Worm (Caenorhabditis elegans) whole organism, L4 larva: ENCODE results near the gene acs-14.

Experiments used
- F10B5.3 ChIP-seq: sonication (generic microtip); optimal IDR thresholded peaks from 2 replicates; lab custom pipeline; 2016; ENCODE audit warnings: mild to moderate bottlenecking, missing genetic modification characterization, missing compliant biosample characterization
- F26F4.8 ChIP-seq: fragments of 200-800 bp; sonication (Bioruptor generic); conservative IDR thresholded peaks from 2 replicates; pipeline ENCODE4 v1.3.6; 2022; ENCODE audit warnings: missing genetic modification characterization, missing compliant biosample characterization
- F37D6.2 ChIP-seq: sonication (generic microtip); optimal IDR thresholded peaks from 2 replicates; lab custom pipeline; 2016; ENCODE audit warnings: mild to moderate bottlenecking, missing genetic modification characterization, missing compliant biosample characterization
- F44E2.7 ChIP-seq: fragments of 200-800 bp; sonication (Bioruptor generic); IDR thresholded peaks from 2 replicates; pipeline ENCODE4 v2.1.2; 2022; ENCODE audit warnings: missing genetic modification characterization, missing compliant biosample characterization
- R02D3.7 ChIP-seq: fragments of 150-350 bp; sonication (generic microtip); optimal IDR thresholded peaks from 3 replicates; lab custom pipeline; 2014; ENCODE audit warnings: missing biosample characterization, missing genetic modification characterization
- Y105C5A.15 ChIP-seq: fragments of 200-800 bp; sonication (Bioruptor generic); IDR thresholded peaks from 2 replicates; pipeline ENCODE4 v1.3.6; 2022; ENCODE audit warnings: missing genetic modification characterization, missing compliant biosample characterization
- Y5F2A.4 ChIP-seq: fragments of 200-800 bp; sonication (Bioruptor generic); optimal IDR thresholded peaks from 2 replicates; lab custom pipeline; 2018; ENCODE audit warnings: mild to moderate bottlenecking, missing genetic modification characterization, missing compliant biosample characterization
- Y75B8A.6 ChIP-seq: fragments of 200-800 bp; sonication (Bioruptor generic); IDR thresholded peaks from 2 replicates; pipeline ENCODE4 v1.3.6; 2022; ENCODE audit warnings: missing genetic modification reagents, missing genetic modification characterization, missing compliant biosample characterization
- ZK337.2 ChIP-seq: fragments of 200-800 bp; sonication (Bioruptor generic); IDR thresholded peaks from 2 replicates; pipeline ENCODE4 v1.3.6; 2022; ENCODE audit warnings: missing genetic modification reagents, missing genetic modification characterization, missing compliant biosample characterization
- ZK546.5 ChIP-seq, 2 experiments: sonication (generic microtip); optimal IDR thresholded peaks; 2 replicates each; lab custom pipeline; 2017; ENCODE audit warnings: missing biosample characterization in 2 of 2, missing genetic modification characterization in 2 of 2
- aha-1 ChIP-seq: fragments of 150-350 bp; peaks from one replicate; lab custom pipeline; 2014; ENCODE audit warnings: missing biosample characterization, missing genetic modification characterization
- ama-1 ChIP-seq: fragments of 150-350 bp; optimal IDR thresholded peaks from 2 replicates; lab custom pipeline; 2014; ENCODE audit warnings: inconsistent platforms, mixed read lengths
- ceh-20 ChIP-seq: fragments of 200-800 bp; sonication (Bioruptor generic); IDR thresholded peaks from 2 replicates; pipeline ENCODE4 v1.3.6; 2022; ENCODE audit warnings: missing genetic modification reagents, missing genetic modification characterization, missing compliant biosample characterization
- ces-1 ChIP-seq: fragments of 150-350 bp; sonication (generic microtip); optimal IDR thresholded peaks from 4 replicates; lab custom pipeline; 2014; ENCODE audit warnings: missing biosample characterization, missing genetic modification reagents, missing genetic modification characterization
- cey-2 ChIP-seq: sonication (generic microtip); optimal IDR thresholded peaks from 3 replicates; lab custom pipeline; 2017; ENCODE audit warnings: missing genetic modification characterization, mild to moderate bottlenecking, missing compliant biosample characterization, antibody characterized with exemption, borderline replicate concordance; ENCODE audit not compliant: insufficient read depth
- ctbp-1 ChIP-seq: fragments of 200-800 bp; sonication (Bioruptor generic); IDR thresholded peaks from 2 replicates; pipeline ENCODE4 v1.3.6; 2022; ENCODE audit warnings: missing genetic modification reagents, missing genetic modification characterization, missing compliant biosample characterization
- daf-16 ChIP-seq, 3 experiments: sonication (generic microtip); optimal IDR thresholded peaks; 2 replicates each; lab custom pipeline; 2016 to 2017; ENCODE audit warnings: missing genetic modification characterization in 3 of 3, missing genetic modification reagents in 3 of 3, mild to moderate bottlenecking in 2 of 3, missing compliant biosample characterization in 2 of 3, missing biosample characterization in 1 of 3, moderate library complexity in 1 of 3
- daf-8 ChIP-seq: fragments of 200-800 bp; sonication (Bioruptor generic); IDR thresholded peaks from 2 replicates; pipeline ENCODE4 v1.3.6; 2022; ENCODE audit warnings: missing genetic modification characterization, missing compliant biosample characterization
- dmd-6 ChIP-seq: fragments of 200-800 bp; sonication (Bioruptor generic); IDR thresholded peaks from 2 replicates; pipeline ENCODE4 v1.3.6; 2022; ENCODE audit warnings: missing genetic modification reagents, missing genetic modification characterization, missing compliant biosample characterization
- dve-1 ChIP-seq: sonication (generic microtip); optimal IDR thresholded peaks from 2 replicates; lab custom pipeline; 2017; ENCODE audit warnings: antibody characterized with exemption, mild to moderate bottlenecking, missing genetic modification characterization, missing compliant biosample characterization; ENCODE audit not compliant: insufficient read depth
- egl-27 ChIP-seq: sonication (generic microtip); optimal IDR thresholded peaks from 3 replicates; lab custom pipeline; 2017; ENCODE audit warnings: missing biosample characterization, missing genetic modification reagents, missing genetic modification characterization
- fkh-10 ChIP-seq: fragments of 150-350 bp; optimal IDR thresholded peaks from 2 replicates; lab custom pipeline; 2014; ENCODE audit warnings: missing biosample characterization, missing genetic modification reagents, missing genetic modification characterization
- gei-8 ChIP-seq: fragments of 200-800 bp; sonication (Bioruptor generic); optimal IDR thresholded peaks from 2 replicates; lab custom pipeline; 2018; ENCODE audit warnings: mild to moderate bottlenecking, missing genetic modification characterization, missing compliant biosample characterization
- hlh-11 ChIP-seq: fragments of 200-800 bp; sonication (Bioruptor generic); optimal IDR thresholded peaks from 2 replicates; lab custom pipeline; 2018; ENCODE audit warnings: mild to moderate bottlenecking, missing genetic modification characterization, missing compliant biosample characterization
- hmg-1.1 ChIP-seq: fragments of 200-800 bp; sonication (Bioruptor generic); IDR thresholded peaks from 2 replicates; pipeline ENCODE4 v1.3.6; 2022; ENCODE audit warnings: missing genetic modification reagents, missing genetic modification characterization, missing compliant biosample characterization
- madf-5 ChIP-seq, 2 experiments: fragments of 200-800 bp; sonication (Bioruptor generic); IDR thresholded peaks; 2 replicates each; pipeline ENCODE4 v1.3.6; 2022; ENCODE audit warnings: missing compliant biosample characterization in 2 of 2, missing genetic modification characterization in 2 of 2
- madf-9 ChIP-seq: fragments of 200-800 bp; sonication (Bioruptor generic); conservative IDR thresholded peaks from 2 replicates; pipeline ENCODE4 v1.3.6; 2022; ENCODE audit warnings: missing genetic modification reagents, missing genetic modification characterization, missing compliant biosample characterization
- mdt-29 ChIP-seq: fragments of 200-800 bp; sonication (Bioruptor generic); IDR thresholded peaks from 2 replicates; pipeline ENCODE4 v1.3.6; 2022; ENCODE audit warnings: missing genetic modification reagents, missing genetic modification characterization, missing compliant biosample characterization
- mxl-3 ChIP-seq: fragments of 200-800 bp; sonication (Bioruptor generic); optimal IDR thresholded peaks from 2 replicates; lab custom pipeline; 2018; ENCODE audit warnings: mild to moderate bottlenecking, missing genetic modification characterization, missing compliant biosample characterization
- nhr-28 ChIP-seq: fragments of 150-350 bp; optimal IDR thresholded peaks from 2 replicates; lab custom pipeline; 2014; ENCODE audit warnings: missing biosample characterization, missing genetic modification characterization
- nhr-77 ChIP-seq: fragments of 150-350 bp; optimal IDR thresholded peaks from 2 replicates; lab custom pipeline; 2014; ENCODE audit warnings: missing biosample characterization, missing genetic modification characterization
- php-3 ChIP-seq: fragments of 200-800 bp; sonication (Bioruptor generic); IDR thresholded peaks from 2 replicates; pipeline ENCODE4 v1.3.6; 2022; ENCODE audit warnings: missing genetic modification reagents, missing genetic modification characterization, missing compliant biosample characterization
- pqm-1 ChIP-seq: sonication (generic microtip); optimal IDR thresholded peaks from 2 replicates; lab custom pipeline; 2017; ENCODE audit warnings: missing biosample characterization, missing genetic modification characterization
- rbr-2 ChIP-seq: sonication (generic microtip); optimal IDR thresholded peaks from 2 replicates; lab custom pipeline; 2016; ENCODE audit warnings: missing genotype, missing genetic modification characterization, missing compliant biosample characterization
- set-16 ChIP-seq: fragments of 200-800 bp; sonication (Bioruptor generic); IDR thresholded peaks from 2 replicates; pipeline ENCODE4 v1.3.6; 2022; ENCODE audit warnings: missing genetic modification reagents, missing genetic modification characterization, missing compliant biosample characterization
- spr-3 ChIP-seq: fragments of 200-800 bp; sonication (Bioruptor generic); optimal IDR thresholded peaks from 2 replicates; lab custom pipeline; 2018; ENCODE audit warnings: mild to moderate bottlenecking, missing genetic modification characterization, missing compliant biosample characterization
- tra-1 ChIP-seq: fragments of 200-800 bp; sonication (Bioruptor generic); IDR thresholded peaks from 2 replicates; pipeline ENCODE4 v1.3.6; 2022; ENCODE audit warnings: missing genetic modification reagents, missing genetic modification characterization, missing compliant biosample characterization
- unc-39 ChIP-seq: sonication (generic microtip); optimal IDR thresholded peaks from 2 replicates; lab custom pipeline; 2017; ENCODE audit warnings: missing biosample characterization, missing genetic modification characterization
- ztf-11 ChIP-seq: fragments of 150-350 bp; optimal IDR thresholded peaks from 2 replicates; lab custom pipeline; 2014; ENCODE audit warnings: missing biosample characterization, missing genetic modification characterization

The acs-14 gene

DNA sequence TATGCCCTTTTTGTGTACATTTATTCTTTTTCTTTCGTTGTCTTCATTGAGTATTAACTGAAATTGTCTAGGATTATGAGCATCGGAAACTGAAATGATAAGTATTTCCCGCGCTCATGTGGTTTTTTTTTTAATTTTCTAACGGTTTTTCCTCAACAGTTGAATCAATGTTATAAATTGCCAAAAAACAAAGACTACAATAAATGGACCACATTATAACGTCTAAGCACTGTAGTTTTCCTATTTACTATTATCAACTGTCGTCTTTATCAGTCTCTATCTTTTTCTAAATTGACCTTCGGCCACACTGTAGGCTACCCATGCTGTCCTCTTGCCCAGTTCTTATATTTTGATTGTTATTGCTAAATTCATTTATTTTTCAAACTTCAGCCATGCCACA lies at the start of gene acs-14:
acs-14 (plus strand) TSS at position 391 of the 400 bp plus-strand sequence.
- TF ChIP-seq F44E2.7 (GFP tag; lab: Robert Waterston, UW) (no peak), nhr-28 (tag; lab: Kevin White, UChicago) (peak; percentile 50), hlh-11 (tag; lab: Kevin White, UChicago) (peak; percentile 16), ZK546.5 (tag; optimal IDR thresholded peaks at IDR 0.05; lab: Kevin White, UChicago) (no peak), spr-3 (GFP tag; lab: Kevin White, UChicago) (no peak), aha-1 (peak; percentile 74), dve-1 (tag; lab: Kevin White, UChicago) (peak; percentile 26), daf-16 (GFP tag; optimal IDR thresholded peaks at IDR 0.05; lab: Kevin White, UChicago) (no peak), daf-16 (tag; optimal IDR thresholded peaks at IDR 0.05; lab: Kevin White, UChicago) (peak; percentile 56), pqm-1 (tag; lab: Kevin White, UChicago) (peak; percentile 23), dmd-6 (GFP tag; lab: Robert Waterston, UW) (peak; percentile 34; the same call in 1 of the 2 replicates), ama-1 (lab: Kevin White, UChicago) (no peak), Y105C5A.15 (GFP tag; lab: Robert Waterston, UW) (no peak), Y5F2A.4 (GFP tag; lab: Kevin White, UChicago) (no peak), ztf-11 (tag; lab: Kevin White, UChicago) (no peak), tra-1 (GFP tag; lab: Robert Waterston, UW) (no peak), hmg-1.1 (GFP tag; lab: Robert Waterston, UW) (no peak)
- TF ChIP-seq, all 104 proteins: peak for 7

DNA sequence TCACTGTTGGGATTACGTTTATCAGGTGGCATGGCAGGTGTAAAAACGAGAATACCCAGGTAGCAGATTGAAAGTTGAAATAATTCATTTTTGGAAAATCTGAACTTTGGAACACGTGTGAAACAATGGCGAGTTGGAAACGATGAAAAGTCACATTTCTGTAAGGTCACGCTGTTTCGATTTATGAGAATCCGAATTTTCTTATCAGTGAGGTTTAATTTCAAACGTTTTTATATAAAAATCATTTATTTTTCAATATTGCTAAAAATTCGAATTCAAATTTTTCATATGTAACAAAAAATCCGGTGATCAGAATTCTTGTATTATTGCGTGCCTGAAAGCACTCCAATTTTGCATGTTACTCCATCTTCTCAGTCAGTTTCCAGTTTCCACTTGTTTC lies 45.3 kb upstream of the acs-14 start, which contains the start of gene F07D3.3:
F07D3.3 (minus strand) TSS at position 101 of the 400 bp plus-strand sequence.
- no peak for TF ChIP-seq F37D6.2 (tag; lab: Kevin White, UChicago)
- TF ChIP-seq nhr-28 (tag; lab: Kevin White, UChicago), result no peak
- no peak for TF ChIP-seq F10B5.3 (tag; lab: Kevin White, UChicago)
- no peak for TF ChIP-seq php-3 (GFP tag; lab: Robert Waterston, UW)
- TF ChIP-seq ZK337.2 (GFP tag; lab: Robert Waterston, UW), result no peak
- TF ChIP-seq unc-39, result no peak
- TF ChIP-seq madf-5 (GFP tag; IDR thresholded peaks at IDR 0.05; lab: Robert Waterston, UW), result no peak
- no peak for TF ChIP-seq gei-8 (GFP tag; lab: Kevin White, UChicago)
- no peak for TF ChIP-seq ctbp-1 (GFP tag; lab: Robert Waterston, UW)
- no peak for TF ChIP-seq mdt-29
- TF ChIP-seq nhr-77 (tag; lab: Kevin White, UChicago), result no peak
- no peak for TF ChIP-seq daf-16 (GFP tag; optimal IDR thresholded peaks at IDR 0.05; lab: Kevin White, UChicago)
- no peak for TF ChIP-seq daf-16 (tag; optimal IDR thresholded peaks at IDR 0.05; lab: Kevin White, UChicago)

DNA sequence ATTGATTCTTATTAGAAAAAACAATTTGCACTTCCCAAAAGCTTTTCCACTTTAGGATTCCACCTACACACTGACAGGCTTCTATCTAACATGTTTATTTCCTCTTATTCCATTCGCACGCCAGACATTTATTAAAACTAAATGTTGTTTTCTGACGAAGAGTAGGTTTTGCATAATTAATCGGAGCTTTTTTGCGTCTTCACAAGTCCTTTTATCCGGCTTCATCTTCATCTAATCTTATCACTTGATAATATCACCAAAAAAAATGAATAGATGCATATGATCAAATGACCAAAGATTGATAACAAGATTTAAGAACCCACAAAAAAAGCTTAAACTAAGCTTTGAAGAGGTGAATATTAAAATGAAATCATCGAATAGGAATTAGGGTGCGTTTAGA lies 42.4 kb upstream of the acs-14 start:
- TF ChIP-seq R02D3.7 (tag; lab: Kevin White, UChicago) (no peak), ceh-20 (GFP tag; lab: Robert Waterston, UW) (no peak), php-3 (GFP tag; lab: Robert Waterston, UW) (no peak), F26F4.8 (GFP tag; lab: Robert Waterston, UW) (no peak), rbr-2 (tag; lab: Kevin White, UChicago) (no peak), madf-9 (GFP tag; lab: Robert Waterston, UW) (no peak), fkh-10 (GFP tag; lab: Kevin White, UChicago) (no peak), Y75B8A.6 (GFP tag; lab: Robert Waterston, UW) (no peak), dve-1 (tag; lab: Kevin White, UChicago) (no peak), mxl-3 (no peak), set-16 (no peak), egl-27 (no peak), daf-8 (no peak), tra-1 (GFP tag; lab: Robert Waterston, UW) (no peak), ces-1 (no peak), mdt-29 (no peak), cey-2 (tag; lab: Kevin White, UChicago) (no peak)
